Worm (Caenorhabditis elegans) whole organism, L3 larva: ENCODE data around the gene Y110A2AR.1.
A peak's percentile ranks its signal among the peaks of the same experiment; 100 is the strongest.

ENCODE experiments used
- elt-1 ChIP-seq: fragments of 150-350 bp; optimal IDR thresholded peaks from 2 replicates; lab custom pipeline; 2014; ENCODE audit warnings: missing biosample characterization, missing genetic modification characterization
- lin-15B ChIP-seq: fragments of 150-350 bp; optimal IDR thresholded peaks from 2 replicates; lab custom pipeline; 2014; ENCODE audit warnings: missing biosample characterization, missing genetic modification characterization
- mdl-1 ChIP-seq: fragments of 150-350 bp; optimal IDR thresholded peaks from 2 replicates; lab custom pipeline; 2014; ENCODE audit warnings: missing biosample characterization, missing genetic modification characterization
- nfya-1 ChIP-seq: sonication (generic microtip); optimal IDR thresholded peaks from 2 replicates; lab custom pipeline; 2017; ENCODE audit warnings: missing genetic modification characterization, mild to moderate bottlenecking, missing compliant biosample characterization, antibody characterized with exemption, moderate library complexity; ENCODE audit not compliant: insufficient read depth
- nhr-11 ChIP-seq: fragments of 150-350 bp; optimal IDR thresholded peaks from 2 replicates; lab custom pipeline; 2014; ENCODE audit warnings: missing biosample characterization, missing genetic modification characterization
- nhr-12 ChIP-seq: fragments of 150-350 bp; optimal IDR thresholded peaks from 2 replicates; lab custom pipeline; 2014; ENCODE audit warnings: missing biosample characterization, missing genetic modification characterization
- nhr-25 ChIP-seq: sonication (generic microtip); optimal IDR thresholded peaks from 2 replicates; lab custom pipeline; 2017; ENCODE audit warnings: missing biosample characterization, missing genetic modification characterization
- pha-4 ChIP-seq: fragments of 150-350 bp; optimal IDR thresholded peaks from 2 replicates; lab custom pipeline; 2014; ENCODE audit warnings: missing biosample characterization, missing genetic modification reagents, missing genetic modification characterization
- pqm-1 ChIP-seq: fragments of 150-350 bp; optimal IDR thresholded peaks from 2 replicates; lab custom pipeline; 2017; ENCODE audit warnings: missing biosample characterization, missing genetic modification characterization, inconsistent platforms
- sea-2 ChIP-seq: fragments of 150-350 bp; sonication (generic microtip); optimal IDR thresholded peaks from 4 replicates; lab custom pipeline; 2014; ENCODE audit warnings: missing biosample characterization, missing genetic modification reagents, missing genetic modification characterization

Gene Y110A2AR.1

DNA sequence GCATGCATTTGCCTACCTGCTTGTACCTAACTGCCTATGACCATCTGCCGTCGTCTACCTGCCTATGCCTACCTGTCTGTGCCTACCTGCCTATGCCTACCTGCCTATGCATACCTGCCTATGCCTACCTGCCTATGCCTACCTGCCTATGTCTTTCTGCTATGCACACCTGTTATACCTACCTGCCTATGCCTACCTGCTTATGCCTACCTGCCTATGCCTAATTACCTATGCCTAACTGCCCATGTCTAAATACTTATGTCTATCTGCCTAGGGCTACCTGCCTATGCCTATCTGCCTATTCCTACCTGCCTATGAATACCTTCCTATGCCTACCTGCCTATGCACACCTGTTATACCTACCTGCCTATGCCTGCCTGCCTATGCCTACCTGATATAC is 46.8 kb downstream of the Y110A2AR.1 start:
- TF ChIP-seq lin-15B: no peak
- no peak for TF ChIP-seq nhr-25 (tag; lab: Kevin White, UChicago)
- TF ChIP-seq nhr-11 (tag; lab: Kevin White, UChicago): no peak
- TF ChIP-seq elt-1 (tag; lab: Kevin White, UChicago): no peak
- no peak for TF ChIP-seq sea-2
- TF ChIP-seq nhr-12 (tag; lab: Kevin White, UChicago): no peak
- no peak for TF ChIP-seq mdl-1 (tag; lab: Kevin White, UChicago)
- no peak for TF ChIP-seq pha-4 (tag; lab: Kevin White, UChicago)

ce11 chrII:2967064-2967463 is 47.6 kb downstream of the Y110A2AR.1 start:
- TF ChIP-seq nfya-1 (tag; lab: Kevin White, UChicago) (peak; percentile 10), pha-4 (tag; lab: Kevin White, UChicago) (peak; percentile 95), pqm-1 (tag; lab: Kevin White, UChicago) (no peak)
- TF ChIP-seq, all 47 proteins: peak for 2
